Worm (Caenorhabditis elegans): Measurements from ENCODE around the gene ttr-10.
A peak's percentile ranks its signal among the peaks of the same experiment; 100 is the strongest.

The ttr-10 gene

DNA sequence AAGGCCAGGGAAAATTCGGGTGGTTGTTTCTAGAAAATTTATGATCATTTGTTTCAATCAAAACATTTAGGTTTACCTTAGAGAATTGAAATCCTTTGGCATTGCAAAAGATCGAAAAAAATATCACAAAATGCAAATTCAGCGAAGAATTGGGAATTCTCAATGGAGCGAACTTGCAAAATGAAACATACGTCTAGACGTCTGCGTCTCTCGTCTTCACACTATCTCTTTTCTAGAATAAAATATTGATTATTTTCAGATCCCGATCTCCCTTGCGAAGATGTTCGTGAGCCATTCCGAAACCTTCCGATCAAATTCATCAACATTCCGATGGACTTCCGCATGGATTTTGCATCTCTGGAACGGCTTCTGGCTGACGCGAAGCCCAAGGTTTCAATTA, 26.7 kb upstream of the ttr-10 start, which contains the start of gene ets-6 (continued):
- TF ChIP-seq F52B5.7 (tag; optimal IDR thresholded peaks at IDR 0.05): no peak
- TF ChIP-seq F55B11.4 (tag; optimal IDR thresholded peaks at IDR 0.05; ENCODE audit: borderline replicate concordance, insufficient read depth): no peak
- TF ChIP-seq Y79H2A.3 (GFP tag; conservative IDR thresholded peaks at IDR 0.05): no peak
- no peak for TF ChIP-seq sdz-38 (tag; optimal IDR thresholded peaks at IDR 0.05)
- TF ChIP-seq nhr-80 (tag; optimal IDR thresholded peaks at IDR 0.05): no peak
- TF ChIP-seq unc-62 (GFP tag; optimal IDR thresholded peaks at IDR 0.05): no peak
- TF ChIP-seq B0035.1 (tag; optimal IDR thresholded peaks at IDR 0.05): no peak
- no peak for TF ChIP-seq sea-2 (GFP tag; IDR thresholded peaks at IDR 0.05)
- TF ChIP-seq repo-1 (tag; optimal IDR thresholded peaks at IDR 0.05): no peak
- no peak for TF ChIP-seq lin-35 (GFP tag; optimal IDR thresholded peaks at IDR 0.05)
- no peak for TF ChIP-seq madf-10 (tag; optimal IDR thresholded peaks at IDR 0.05)
- no peak for TF ChIP-seq unc-130 (GFP tag; optimal IDR thresholded peaks at IDR 0.05)
- TF ChIP-seq ztf-22 (GFP tag; optimal IDR thresholded peaks at IDR 0.05): no peak
- peak; percentile 22 for TF ChIP-seq lin-54 (GFP tag; optimal IDR thresholded peaks at IDR 0.05)
- no peak for TF ChIP-seq ztf-25 (GFP tag; IDR thresholded peaks at IDR 0.05)
- TF ChIP-seq B0019.2 (GFP tag; conservative IDR thresholded peaks at IDR 0.05): no peak
- peak; percentile 21 for TF ChIP-seq lin-40 (tag; optimal IDR thresholded peaks at IDR 0.05)
- TF ChIP-seq ztf-18 (tag; optimal IDR thresholded peaks at IDR 0.05): peak; percentile 65
- TF ChIP-seq tbp1 (GFP tag; optimal IDR thresholded peaks at IDR 0.05): peak; percentile 4
- TF ChIP-seq ztf-26 (tag; optimal IDR thresholded peaks at IDR 0.05): no peak
- TF ChIP-seq snpc-4 (GFP tag; optimal IDR thresholded peaks at IDR 0.05): no peak
- no peak for TF ChIP-seq snpc-4 (tag; optimal IDR thresholded peaks at IDR 0.05)
- no peak for TF ChIP-seq pha-4 (tag; optimal IDR thresholded peaks at IDR 0.05)
- no peak for TF ChIP-seq dpl-1 (GFP tag; optimal IDR thresholded peaks at IDR 0.05)
- TF ChIP-seq akir-1 (GFP tag; optimal IDR thresholded peaks at IDR 0.05): no peak
- TF ChIP-seq hlh-26 (GFP tag; conservative IDR thresholded peaks at IDR 0.05): no peak
- no peak for TF ChIP-seq egl-44 (GFP tag; IDR thresholded peaks at IDR 0.05)
- no peak for TF ChIP-seq snpc-1.3 (tag; optimal IDR thresholded peaks at IDR 0.05; ENCODE audit: insufficient read depth)
- no peak for TF ChIP-seq dpff-1 (tag; optimal IDR thresholded peaks at IDR 0.05)
- 0 out of 2 replicates have a peak, but pooled peaks have one; percentile 10 for TF ChIP-seq B0336.3 (GFP tag; IDR thresholded peaks at IDR 0.05)
- TF ChIP-seq nhr-120 (GFP tag; IDR thresholded peaks at IDR 0.05): no peak
- TF ChIP-seq bed-1 (GFP tag; IDR thresholded peaks at IDR 0.05): no peak
- TF ChIP-seq tlf-1 (GFP tag; optimal IDR thresholded peaks at IDR 0.05): no peak
- peak; percentile 45; the same call in 1 of the 2 replicates for TF ChIP-seq madf-6 (GFP tag; IDR thresholded peaks at IDR 0.05)
- TF ChIP-seq ztf-3 (GFP tag; optimal IDR thresholded peaks at IDR 0.05): no peak
- no peak for TF ChIP-seq Y53G8AR.9 (GFP tag; conservative IDR thresholded peaks at IDR 0.05)
- TF ChIP-seq dox-1 (GFP tag; IDR thresholded peaks at IDR 0.05): peak; percentile 56
- no peak for TF ChIP-seq nfyb-1 (GFP tag; IDR thresholded peaks at IDR 0.05)
- no peak for TF ChIP-seq F22D6.2 (tag; optimal IDR thresholded peaks at IDR 0.05)
- peak; percentile 78 for TF ChIP-seq attf-5 (GFP tag; optimal IDR thresholded peaks at IDR 0.05)
- TF ChIP-seq hmg-1.2 (GFP tag; IDR thresholded peaks at IDR 0.05): peak; percentile 91
- TF ChIP-seq nhr-27 (tag; optimal IDR thresholded peaks at IDR 0.05): no peak
- peak; percentile 17 for TF ChIP-seq snpc-3.4 (tag; optimal IDR thresholded peaks at IDR 0.05)
- TF ChIP-seq pbrm-1 (GFP tag; IDR thresholded peaks at IDR 0.05): no peak
- TF ChIP-seq let-526 (GFP tag; IDR thresholded peaks at IDR 0.05): no peak
- no peak for TF ChIP-seq cebp-2 (GFP tag; IDR thresholded peaks at IDR 0.05)
- no peak for TF ChIP-seq zfh-2 (GFP tag; conservative IDR thresholded peaks at IDR 0.05)
- TF ChIP-seq gei-17 (GFP tag; optimal IDR thresholded peaks at IDR 0.05): no peak
- TF ChIP-seq rec-8 (tag; optimal IDR thresholded peaks at IDR 0.05): no peak
- no peak for TF ChIP-seq K11D2.4 (GFP tag; IDR thresholded peaks at IDR 0.05)

Measured in whole organism, young adult.